Worm (Caenorhabditis elegans) whole organism, midembryonic: ENCODE measurements around the gene slc-25A26.

Experiments
- flt-1 ChIP-seq: fragments of 200-800 bp; sonication (Bioruptor generic); IDR thresholded peaks from 2 replicates; pipeline ENCODE4 v1.3.6; 2022; ENCODE audit warnings: missing genetic modification characterization, missing compliant biosample characterization
- klf-2 ChIP-seq: fragments of 200-800 bp; sonication (Bioruptor generic); conservative IDR thresholded peaks from 2 replicates; pipeline ENCODE4 v1.3.6; 2022; ENCODE audit warnings: missing genetic modification reagents, missing genetic modification characterization, missing compliant biosample characterization
- med-1 ChIP-seq: sonication (generic microtip); optimal IDR thresholded peaks from 2 replicates; lab custom pipeline; 2017; ENCODE audit warnings: missing genetic modification characterization, mild to moderate bottlenecking, missing compliant biosample characterization, antibody characterized with exemption, missing genetic modification reagents; ENCODE audit not compliant: insufficient read depth
- ref-1 ChIP-seq: fragments of 200-800 bp; sonication (Bioruptor generic); conservative IDR thresholded peaks from 2 replicates; pipeline ENCODE4 v1.3.6; 2022; ENCODE audit warnings: missing genetic modification reagents, missing genetic modification characterization, missing compliant biosample characterization

- no peak for TF ChIP-seq ref-1 (GFP tag; lab: Robert Waterston, UW)
- TF ChIP-seq med-1 = no peak
- TF ChIP-seq flt-1 (GFP tag; lab: Robert Waterston, UW) = no peak
- no peak for TF ChIP-seq klf-2 (GFP tag; lab: Robert Waterston, UW)
Observed at ce11 chrIV:8965883-8966282, 35.6 kb downstream of the slc-25A26 start, which contains the start of gene C53B4.2.
